Fruit fly (Drosophila melanogaster) whole organism, embryonic: ENCODE data around the gene tinc.

Source experiments
- CG14710 ChIP-seq: fragments of 200-800 bp; sonication (Bioruptor generic); optimal IDR thresholded peaks from 3 replicates; lab custom pipeline; 2019; ENCODE audit warnings: missing biosample characterization, mild to moderate bottlenecking, missing genetic modification characterization, moderate library complexity
- CG4424 ChIP-seq: fragments of 200-800 bp; sonication (Bioruptor generic); optimal IDR thresholded peaks from 3 replicates; lab custom pipeline; 2016; ENCODE audit warnings: missing biosample characterization, missing genetic modification characterization
- Doc3 ChIP-seq: fragments of 200-800 bp; sonication (Bioruptor generic); IDR thresholded peaks from 3 replicates; pipeline ENCODE4 v1.3.6; 2022; ENCODE audit warnings: missing biosample characterization, missing genetic modification characterization; ENCODE audit not compliant: partially characterized antibody
- pzg ChIP-seq: fragments of 200-800 bp; sonication (Bioruptor generic); optimal IDR thresholded peaks from 3 replicates; lab custom pipeline; 2018; ENCODE audit warnings: missing biosample characterization, mild to moderate bottlenecking, missing genetic modification characterization, moderate library complexity

DNA sequence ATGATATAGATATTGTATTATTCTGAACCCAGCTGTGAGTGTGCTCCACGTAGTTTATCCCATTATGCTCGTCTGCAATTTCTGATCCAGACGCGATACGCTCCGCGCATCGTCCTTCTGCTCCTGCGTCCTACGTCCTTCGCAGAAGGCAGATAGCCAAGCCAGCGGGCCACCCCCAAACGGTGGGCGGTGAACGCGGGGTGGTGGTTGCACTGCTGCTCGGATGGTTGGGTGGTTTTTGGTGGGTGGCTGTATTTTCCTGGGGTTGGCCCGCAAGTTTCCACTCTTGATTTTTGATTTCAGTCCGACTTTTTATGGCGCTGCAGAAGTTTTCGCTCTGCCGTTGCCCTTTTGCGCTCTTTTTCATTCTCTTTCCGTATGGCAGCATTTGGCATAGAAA, 1.1 kb downstream of the tinc start:
- TF ChIP-seq Doc3 (GFP tag; lab: Robert Waterston, UW) (no peak), CG4424 (GFP tag; lab: Kevin White, UChicago) (no peak), pzg (GFP tag; lab: Kevin White, UChicago) (no peak), CG14710 (tag; lab: Kevin White, UChicago) (no peak)
